Worm (Caenorhabditis elegans) whole organism, late embryonic: Measurements from ENCODE around the gene lys-4.

Source experiments
- C08G9.2 ChIP-seq: sonication (generic microtip); optimal IDR thresholded peaks from 2 replicates; lab custom pipeline; 2016; ENCODE audit warnings: mild to moderate bottlenecking, missing genetic modification characterization, moderate library complexity, missing compliant biosample characterization
- C38D4.7 ChIP-seq: fragments of 200-800 bp; sonication (Bioruptor generic); optimal IDR thresholded peaks from 2 replicates; lab custom pipeline; 2018; ENCODE audit warnings: mild to moderate bottlenecking, missing genetic modification characterization, moderate library complexity, missing compliant biosample characterization
- F13H6.1 ChIP-seq: sonication (generic microtip); optimal IDR thresholded peaks from 2 replicates; lab custom pipeline; 2016; ENCODE audit warnings: missing genetic modification characterization, missing compliant biosample characterization
- K02D7.2 ChIP-seq: sonication (generic microtip); optimal IDR thresholded peaks from 2 replicates; lab custom pipeline; 2017; ENCODE audit warnings: mild to moderate bottlenecking, missing genetic modification characterization, missing compliant biosample characterization
- K09A11.1 ChIP-seq: sonication (generic microtip); optimal IDR thresholded peaks from 2 replicates; lab custom pipeline; 2017; ENCODE audit warnings: antibody characterized with exemption, mild to moderate bottlenecking, missing genetic modification characterization, missing compliant biosample characterization; ENCODE audit not compliant: insufficient read depth
- ceh-14 ChIP-seq: sonication (generic microtip); optimal IDR thresholded peaks from 2 replicates; lab custom pipeline; 2016; ENCODE audit warnings: missing genotype, missing genetic modification characterization, missing compliant biosample characterization
- ceh-19 ChIP-seq: fragments of 200-800 bp; sonication (Bioruptor generic); optimal IDR thresholded peaks from 2 replicates; lab custom pipeline; 2018; ENCODE audit warnings: mild to moderate bottlenecking, missing genetic modification characterization, missing compliant biosample characterization
- ceh-2 ChIP-seq: sonication (generic microtip); optimal IDR thresholded peaks from 2 replicates; lab custom pipeline; 2016; ENCODE audit warnings: missing genotype, missing genetic modification characterization, missing compliant biosample characterization
- ceh-22 ChIP-seq: sonication (generic microtip); optimal IDR thresholded peaks from 2 replicates; lab custom pipeline; 2017; ENCODE audit warnings: missing biosample characterization, missing genetic modification characterization
- ceh-31 ChIP-seq: sonication (generic microtip); optimal IDR thresholded peaks from 2 replicates; lab custom pipeline; 2016; ENCODE audit warnings: missing genetic modification characterization, missing compliant biosample characterization
- ceh-48 ChIP-seq: sonication (generic microtip); optimal IDR thresholded peaks from 2 replicates; lab custom pipeline; 2016; ENCODE audit warnings: missing genetic modification characterization, inconsistent platforms, missing compliant biosample characterization
- ceh-6 ChIP-seq: fragments of 200-800 bp; sonication (Bioruptor generic); optimal IDR thresholded peaks from 2 replicates; lab custom pipeline; 2018; ENCODE audit warnings: mild to moderate bottlenecking, missing genetic modification characterization, missing compliant biosample characterization
- ceh-9 ChIP-seq: sonication (generic microtip); optimal IDR thresholded peaks from 2 replicates; lab custom pipeline; 2016; ENCODE audit warnings: mild to moderate bottlenecking, missing genetic modification characterization, inconsistent platforms, missing compliant biosample characterization
- dmd-4 ChIP-seq: sonication (generic microtip); optimal IDR thresholded peaks from 2 replicates; lab custom pipeline; 2016; ENCODE audit warnings: borderline replicate concordance, missing genetic modification characterization, missing compliant biosample characterization
- dve-1 ChIP-seq: sonication (generic microtip); optimal IDR thresholded peaks from 2 replicates; lab custom pipeline; 2017; ENCODE audit warnings: antibody characterized with exemption, mild to moderate bottlenecking, missing genetic modification characterization, missing compliant biosample characterization
- elt-4 ChIP-seq: sonication (generic microtip); optimal IDR thresholded peaks from 2 replicates; lab custom pipeline; 2016; ENCODE audit warnings: missing genetic modification characterization, missing compliant biosample characterization
- ets-4 ChIP-seq: sonication (generic microtip); optimal IDR thresholded peaks from 2 replicates; lab custom pipeline; 2016; ENCODE audit warnings: missing genetic modification characterization, missing compliant biosample characterization
- fax-1 ChIP-seq: sonication (generic microtip); optimal IDR thresholded peaks from 2 replicates; lab custom pipeline; 2016; ENCODE audit warnings: missing genotype, missing genetic modification characterization, missing compliant biosample characterization
- fkh-10 ChIP-seq: fragments of 150-350 bp; optimal IDR thresholded peaks from 2 replicates; lab custom pipeline; 2014; ENCODE audit warnings: missing biosample characterization, missing genetic modification reagents, missing genetic modification characterization
- fkh-6 ChIP-seq: sonication (generic microtip); optimal IDR thresholded peaks from 2 replicates; lab custom pipeline; 2016; ENCODE audit warnings: missing genetic modification characterization, missing compliant biosample characterization
- hlh-30 ChIP-seq: sonication (generic microtip); optimal IDR thresholded peaks from 2 replicates; lab custom pipeline; 2017; ENCODE audit warnings: antibody characterized with exemption, missing genetic modification characterization, missing compliant biosample characterization; ENCODE audit not compliant: insufficient read depth
- hlh-6 ChIP-seq: sonication (generic microtip); optimal IDR thresholded peaks from 2 replicates; lab custom pipeline; 2016; ENCODE audit warnings: missing genotype, missing genetic modification characterization, missing compliant biosample characterization
- hlh-8 ChIP-seq: sonication (generic microtip); optimal IDR thresholded peaks from 2 replicates; lab custom pipeline; 2016; ENCODE audit warnings: missing genotype, missing genetic modification characterization, missing compliant biosample characterization
- lim-6 ChIP-seq: sonication (generic microtip); optimal IDR thresholded peaks from 2 replicates; lab custom pipeline; 2016; ENCODE audit warnings: missing genetic modification characterization, missing compliant biosample characterization
- madf-2 ChIP-seq: sonication (generic microtip); optimal IDR thresholded peaks from 2 replicates; lab custom pipeline; 2017; ENCODE audit warnings: missing genetic modification characterization, missing compliant biosample characterization
- mec-3 ChIP-seq: sonication (generic microtip); optimal IDR thresholded peaks from 2 replicates; lab custom pipeline; 2016; ENCODE audit warnings: borderline replicate concordance, missing genetic modification characterization, missing compliant biosample characterization
- nhr-232 ChIP-seq: sonication (generic microtip); optimal IDR thresholded peaks from 2 replicates; lab custom pipeline; 2016; ENCODE audit warnings: missing genetic modification characterization, missing compliant biosample characterization
- npax-4 ChIP-seq: sonication (generic microtip); optimal IDR thresholded peaks from 2 replicates; lab custom pipeline; 2016; ENCODE audit warnings: missing genetic modification characterization, missing compliant biosample characterization
- odd-2 ChIP-seq: sonication (generic microtip); optimal IDR thresholded peaks from 2 replicates; lab custom pipeline; 2017; ENCODE audit warnings: antibody characterized with exemption, mild to moderate bottlenecking, missing genetic modification characterization, missing compliant biosample characterization
- pha-2 ChIP-seq: sonication (generic microtip); optimal IDR thresholded peaks from 2 replicates; lab custom pipeline; 2017; ENCODE audit warnings: mild to moderate bottlenecking, missing genetic modification characterization, missing compliant biosample characterization
- pha-4 ChIP-seq: fragments of 150-350 bp; optimal IDR thresholded peaks from 2 replicates; lab custom pipeline; 2018; ENCODE audit warnings: missing biosample characterization, missing genetic modification reagents, missing genetic modification characterization
- pqm-1 ChIP-seq: sonication (generic microtip); optimal IDR thresholded peaks from 2 replicates; lab custom pipeline; 2016; ENCODE audit warnings: missing genetic modification characterization, missing compliant biosample characterization
- rnt-1 ChIP-seq: sonication (generic microtip); optimal IDR thresholded peaks from 2 replicates; lab custom pipeline; 2016; ENCODE audit warnings: missing genetic modification characterization, missing compliant biosample characterization
- sox-2 ChIP-seq: fragments of 200-800 bp; sonication (Bioruptor generic); IDR thresholded peaks from 2 replicates; pipeline ENCODE4 v1.3.6; 2022; ENCODE audit warnings: missing genetic modification reagents, missing genetic modification characterization, missing compliant biosample characterization
- syd-9 ChIP-seq: sonication (generic microtip); optimal IDR thresholded peaks from 2 replicates; lab custom pipeline; 2016; ENCODE audit warnings: mild to moderate bottlenecking, missing genetic modification characterization, moderate library complexity, missing compliant biosample characterization
- ttx-3 ChIP-seq: sonication (generic microtip); optimal IDR thresholded peaks from 2 replicates; lab custom pipeline; 2016; ENCODE audit warnings: missing genetic modification reagents, missing genetic modification characterization, missing compliant biosample characterization
- unc-3 ChIP-seq, 2 experiments: fragments of 200-800 bp in 1 of 2; sonication (Bioruptor generic) in 1 of 2; sonication (generic microtip) in 1 of 2; conservative IDR thresholded peaks in 1 of 2; optimal IDR thresholded peaks in 1 of 2; 2 replicates each; pipeline versions ENCODE4 v1.3.6 to Lab custom; 2016 to 2022; ENCODE audit warnings: missing compliant biosample characterization in 2 of 2, missing genetic modification characterization in 2 of 2, missing genetic modification reagents in 1 of 2
- unc-42 ChIP-seq: sonication (generic microtip); optimal IDR thresholded peaks from 2 replicates; lab custom pipeline; 2016; ENCODE audit warnings: missing genotype, missing genetic modification characterization, missing compliant biosample characterization
- unc-86 ChIP-seq: sonication (generic microtip); optimal IDR thresholded peaks from 2 replicates; lab custom pipeline; 2016; ENCODE audit warnings: missing genetic modification characterization, missing compliant biosample characterization
- zip-5 ChIP-seq: sonication (generic microtip); optimal IDR thresholded peaks from 2 replicates; lab custom pipeline; 2016; ENCODE audit warnings: missing genetic modification characterization, missing compliant biosample characterization

Gene lys-4

ce11 chrIV:11601721-11602405 is 21.1 kb downstream of the lys-4 start (continued):
- TF ChIP-seq unc-86 (tag; lab: Kevin White, UChicago) (no peak), unc-3 (GFP tag; conservative IDR thresholded peaks at IDR 0.05; lab: Robert Waterston, UW) (no peak), unc-3 (tag; optimal IDR thresholded peaks at IDR 0.05; lab: Kevin White, UChicago) (no peak), fkh-10 (GFP tag; lab: Kevin White, UChicago) (no peak), hlh-30 (tag; lab: Kevin White, UChicago) (no peak), pqm-1 (no peak), syd-9 (no peak), K09A11.1 (tag; lab: Kevin White, UChicago) (no peak), pha-2 (tag; lab: Kevin White, UChicago) (no peak), pha-4 (tag; lab: Kevin White, UChicago) (no peak), nhr-232 (tag; lab: Kevin White, UChicago) (no peak), elt-4 (tag; lab: Kevin White, UChicago) (no peak), fkh-6 (tag; lab: Kevin White, UChicago) (no peak), dmd-4 (tag; lab: Kevin White, UChicago) (no peak), C38D4.7 (GFP tag; lab: Kevin White, UChicago) (no peak), mec-3 (tag; lab: Kevin White, UChicago) (no peak), F13H6.1 (tag; lab: Kevin White, UChicago) (no peak), hlh-8 (no peak), npax-4 (tag; lab: Kevin White, UChicago) (no peak), ceh-14 (tag; lab: Kevin White, UChicago) (no peak), ceh-22 (no peak), ttx-3 (tag; lab: Kevin White, UChicago) (no peak), rnt-1 (tag; lab: Kevin White, UChicago) (no peak), hlh-6 (tag; lab: Kevin White, UChicago) (no peak), dve-1 (tag; lab: Kevin White, UChicago) (no peak), ceh-9 (tag; lab: Kevin White, UChicago) (no peak), lim-6 (tag; lab: Kevin White, UChicago) (no peak), C08G9.2 (tag; lab: Kevin White, UChicago) (no peak), zip-5 (no peak), odd-2 (tag; lab: Kevin White, UChicago) (no peak), K02D7.2 (tag; lab: Kevin White, UChicago) (no peak), ceh-31 (tag; lab: Kevin White, UChicago) (peak; percentile 24), ceh-2 (no peak), ceh-48 (no peak), madf-2 (tag; lab: Kevin White, UChicago) (no peak), ets-4 (tag; lab: Kevin White, UChicago) (no peak), sox-2 (GFP tag; lab: Robert Waterston, UW) (no peak), unc-42 (tag; lab: Kevin White, UChicago) (peak; percentile 50)

- TF ChIP-seq fax-1 (tag; lab: Kevin White, UChicago) (no peak), ceh-19 (GFP tag; lab: Kevin White, UChicago) (no peak), dve-1 (tag; lab: Kevin White, UChicago) (no peak), pha-2 (tag; lab: Kevin White, UChicago) (no peak), ceh-22 (no peak), ceh-6 (GFP tag; lab: Kevin White, UChicago) (no peak), ceh-2 (no peak)
These were observed 23.3 kb downstream of the lys-4 start for ce11 chrIV:11599717-11600116.
